Fruit fly (Drosophila melanogaster): ENCODE data around the gene isoQC.

isoQC gene

dm6 chr3L:20511499-20512108 lies 37.3 kb downstream of the isoQC start:
- TF ChIP-seq HLH106 (tag; optimal IDR thresholded peaks at IDR 0.05) (no peak), dl (GFP tag; optimal IDR thresholded peaks at IDR 0.05; ENCODE audit: insufficient read depth in 1 of 2, partially characterized antibody in 2 of 2) (no peak), lola (GFP tag; optimal IDR thresholded peaks at IDR 0.05) (no peak), CG32264 (GFP tag; optimal IDR thresholded peaks at IDR 0.05) (no peak), br (GFP tag; optimal IDR thresholded peaks at IDR 0.05) (no peak), woc (GFP tag; optimal IDR thresholded peaks at IDR 0.05) (no peak), foxo (GFP tag; optimal IDR thresholded peaks at IDR 0.05) (no peak), sv (GFP tag; optimal IDR thresholded peaks at IDR 0.05) (no peak), CrebA (GFP tag; optimal IDR thresholded peaks at IDR 0.05; ENCODE audit: borderline replicate concordance) (no peak), N (GFP tag; optimal IDR thresholded peaks at IDR 0.05) (no peak), dmrt93B (GFP tag; optimal IDR thresholded peaks at IDR 0.05) (no peak), usp (GFP tag; optimal IDR thresholded peaks at IDR 0.05) (no peak), Mio (GFP tag; optimal IDR thresholded peaks at IDR 0.05) (no peak), rgr (GFP tag; optimal IDR thresholded peaks at IDR 0.05) (no peak), CG9705 (GFP tag; optimal IDR thresholded peaks at IDR 0.05) (no peak)

- no peak for TF ChIP-seq Hr83 (GFP tag; optimal IDR thresholded peaks at IDR 0.05; ENCODE audit: poor library complexity, severe bottlenecking)
- no peak for TF ChIP-seq Rel (GFP tag; optimal IDR thresholded peaks at IDR 0.05)
- TF ChIP-seq Rel (tag; optimal IDR thresholded peaks at IDR 0.05): peak; percentile 97
Measured at dm6 chr3L:20514101-20514500, 39.8 kb downstream of the isoQC start.

DNA sequence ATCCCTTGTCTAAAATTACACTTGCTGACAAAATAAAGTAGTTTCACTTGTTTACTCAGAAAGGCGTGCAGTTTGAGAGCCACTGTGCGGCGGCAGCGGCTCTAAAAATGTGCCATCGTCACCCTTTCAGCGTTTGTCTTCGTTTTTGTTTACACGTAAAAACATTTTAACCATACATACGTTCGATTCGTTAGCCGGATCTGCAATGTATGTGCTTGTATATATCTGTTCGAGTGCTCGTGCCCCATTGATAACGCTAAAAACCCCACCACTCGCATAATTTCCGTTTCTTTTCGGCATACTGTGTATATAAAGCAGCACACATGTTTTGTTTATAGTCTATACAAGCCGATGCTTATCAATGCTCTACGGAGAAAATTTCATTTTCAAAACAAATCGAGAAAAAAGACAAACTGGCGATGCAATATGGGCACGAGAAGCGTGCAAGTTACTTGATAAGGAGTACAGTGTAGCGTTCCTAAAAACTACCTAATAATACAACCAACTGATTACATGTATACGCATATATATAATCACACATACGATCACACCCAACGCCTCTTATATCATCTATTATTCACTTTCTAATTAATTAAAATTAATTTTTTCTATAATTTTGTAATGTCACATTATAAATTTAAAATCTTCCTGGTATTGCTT lies 42.4 kb downstream of the isoQC start:
- no peak for TF ChIP-seq Mio (GFP tag; optimal IDR thresholded peaks at IDR 0.05)
- peak; percentile 65 for TF ChIP-seq h (GFP tag; optimal IDR thresholded peaks at IDR 0.05)
- TF ChIP-seq Jra (GFP tag; optimal IDR thresholded peaks at IDR 0.05): no peak
- TF ChIP-seq pan (optimal IDR thresholded peaks at IDR 0.05): no peak
- peak; percentile 56 for TF ChIP-seq Sp1 (GFP tag; optimal IDR thresholded peaks at IDR 0.05)
- peak; percentile 16 for TF ChIP-seq br (GFP tag; optimal IDR thresholded peaks at IDR 0.05)
- peak; percentile 4 for TF ChIP-seq brk (GFP tag; optimal IDR thresholded peaks at IDR 0.05)
- no peak for TF ChIP-seq Dfd (GFP tag; optimal IDR thresholded peaks at IDR 0.05)
- peak; percentile 34 for TF ChIP-seq fru (GFP tag; optimal IDR thresholded peaks at IDR 0.05)
- TF ChIP-seq Hnf4 (GFP tag; optimal IDR thresholded peaks at IDR 0.05): no peak
- TF ChIP-seq tai (GFP tag; optimal IDR thresholded peaks at IDR 0.05): no peak
- TF ChIP-seq ey (GFP tag; optimal IDR thresholded peaks at IDR 0.05): no peak
- TF ChIP-seq sv (GFP tag; optimal IDR thresholded peaks at IDR 0.05): no peak
- peak; percentile 63 for TF ChIP-seq rgr (GFP tag; optimal IDR thresholded peaks at IDR 0.05)
- no peak for TF ChIP-seq dmrt93B (GFP tag; optimal IDR thresholded peaks at IDR 0.05)
- no peak for TF ChIP-seq Hr78 (GFP tag; optimal IDR thresholded peaks at IDR 0.05)
- no peak for TF ChIP-seq Hr83 (GFP tag; optimal IDR thresholded peaks at IDR 0.05; ENCODE audit: poor library complexity, severe bottlenecking)
- no peak for TF ChIP-seq psq (GFP tag; optimal IDR thresholded peaks at IDR 0.05)
- no peak for TF ChIP-seq Myc (optimal IDR thresholded peaks at IDR 0.05)
- TF ChIP-seq dl (GFP tag; optimal IDR thresholded peaks at IDR 0.05; ENCODE audit: insufficient read depth in 1 of 2, partially characterized antibody in 2 of 2): no peak
- no peak for TF ChIP-seq CG32264 (GFP tag; optimal IDR thresholded peaks at IDR 0.05)
- no peak for TF ChIP-seq Rel (GFP tag; optimal IDR thresholded peaks at IDR 0.05)
- peak; percentile 96 for TF ChIP-seq Rel (tag; optimal IDR thresholded peaks at IDR 0.05)
- peak; percentile 56 for TF ChIP-seq OdsH (GFP tag; optimal IDR thresholded peaks at IDR 0.05)
- TF ChIP-seq foxo (GFP tag; optimal IDR thresholded peaks at IDR 0.05): peak in 1 of 2 experiments; percentile 63
- peak; percentile 64 for TF ChIP-seq HLH106 (tag; optimal IDR thresholded peaks at IDR 0.05)
- TF ChIP-seq lola (GFP tag; optimal IDR thresholded peaks at IDR 0.05): no peak

DNA sequence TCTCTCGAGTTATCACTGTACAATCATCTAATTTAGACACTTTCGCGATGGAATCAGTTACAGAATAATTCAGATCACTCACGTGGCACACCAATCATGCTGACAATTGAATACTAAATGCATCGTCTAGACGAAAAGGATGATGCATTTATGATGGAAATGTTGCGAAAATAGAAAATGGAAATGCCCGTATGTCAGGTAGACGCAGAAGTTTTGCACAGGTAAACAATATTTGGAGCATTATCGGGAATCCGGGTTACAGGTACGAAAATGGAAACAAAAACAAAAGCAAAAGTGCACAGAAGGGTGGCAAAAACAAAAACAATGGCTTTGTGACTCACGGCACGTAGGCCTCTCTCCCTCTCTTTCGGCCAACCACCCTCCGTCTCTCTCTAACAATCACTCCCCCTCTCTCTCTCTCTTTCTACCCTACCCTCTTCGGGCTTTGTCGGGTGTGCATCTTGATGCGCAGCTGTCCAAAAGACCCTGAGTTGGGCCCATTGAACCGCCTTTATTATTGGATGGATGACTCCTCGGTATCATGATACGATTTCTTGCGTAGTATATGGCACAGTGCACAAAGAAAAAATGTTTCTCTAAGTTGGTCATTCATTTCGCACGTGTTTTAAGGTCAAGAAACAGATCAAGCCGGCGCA lies 43.0 kb downstream of the isoQC start:
- TF ChIP-seq pan (optimal IDR thresholded peaks at IDR 0.05) (no peak), CG32264 (GFP tag; optimal IDR thresholded peaks at IDR 0.05) (no peak), Hnf4 (GFP tag; optimal IDR thresholded peaks at IDR 0.05) (peak; percentile 11), lola (GFP tag; optimal IDR thresholded peaks at IDR 0.05) (no peak), sage (GFP tag; optimal IDR thresholded peaks at IDR 0.05) (no peak), HLH106 (tag; optimal IDR thresholded peaks at IDR 0.05) (no peak), Hr78 (GFP tag; optimal IDR thresholded peaks at IDR 0.05) (no peak), fru (GFP tag; optimal IDR thresholded peaks at IDR 0.05) (no peak), rgr (GFP tag; optimal IDR thresholded peaks at IDR 0.05) (no peak), sv (GFP tag; optimal IDR thresholded peaks at IDR 0.05) (no peak), tai (GFP tag; optimal IDR thresholded peaks at IDR 0.05) (no peak), br (GFP tag; optimal IDR thresholded peaks at IDR 0.05) (no peak), Hr83 (GFP tag; optimal IDR thresholded peaks at IDR 0.05; ENCODE audit: poor library complexity, severe bottlenecking) (peak; percentile 83), Mio (GFP tag; optimal IDR thresholded peaks at IDR 0.05) (no peak), dsf (GFP tag; optimal IDR thresholded peaks at IDR 0.05; ENCODE audit: borderline replicate concordance) (no peak), CG9705 (GFP tag; optimal IDR thresholded peaks at IDR 0.05) (no peak), woc (GFP tag; optimal IDR thresholded peaks at IDR 0.05) (no peak), brk (GFP tag; optimal IDR thresholded peaks at IDR 0.05) (no peak), jim (GFP tag; optimal IDR thresholded peaks at IDR 0.05) (no peak), Dfd (GFP tag; optimal IDR thresholded peaks at IDR 0.05) (no peak), Jra (GFP tag; optimal IDR thresholded peaks at IDR 0.05) (peak; percentile 90), psq (GFP tag; optimal IDR thresholded peaks at IDR 0.05) (peak; percentile 86), Myc (optimal IDR thresholded peaks at IDR 0.05) (no peak), Sp1 (GFP tag; optimal IDR thresholded peaks at IDR 0.05) (no peak), Dif (GFP tag; optimal IDR thresholded peaks at IDR 0.05; ENCODE audit: partially characterized antibody) (peak; percentile 37), usp (GFP tag; optimal IDR thresholded peaks at IDR 0.05) (no peak), dl (GFP tag; optimal IDR thresholded peaks at IDR 0.05; ENCODE audit: insufficient read depth in 1 of 2, partially characterized antibody in 2 of 2) (peak in 1 of 2 experiments; percentile 77), CrebA (GFP tag; optimal IDR thresholded peaks at IDR 0.05; ENCODE audit: borderline replicate concordance) (peak; percentile 46), dmrt93B (GFP tag; optimal IDR thresholded peaks at IDR 0.05) (no peak), OdsH (GFP tag; optimal IDR thresholded peaks at IDR 0.05) (no peak)

Measured in whole organism, wandering third instar larva.